Fruit fly (Drosophila melanogaster) Kc167 (cell line): ENCODE measurements around the gene Sem1.

Experiments
- Sin3A ChIP-seq: fragments of >200 bp; optimal IDR thresholded peaks from 2 replicates; lab custom pipeline; 2018; ENCODE audit warnings: missing external identifiers
- h ChIP-seq: fragments of >200 bp; optimal IDR thresholded peaks from 3 replicates; lab custom pipeline; 2018; ENCODE audit warnings: missing external identifiers
- psq ChIP-seq: fragments of >200 bp; optimal IDR thresholded peaks from 2 replicates; lab custom pipeline; 2017; ENCODE audit warnings: missing external identifiers
- ttk ChIP-seq: sonication (Bioruptor generic); optimal IDR thresholded peaks from 2 replicates; lab custom pipeline; 2017; ENCODE audit warnings: missing external identifiers

- TF ChIP-seq psq (lab: Kevin White, UChicago) (no peak), h (lab: Kevin White, UChicago) (no peak), ttk (lab: Kevin White, UChicago) (no peak), Sin3A (no peak)
These were observed 3.9 kb downstream of the Sem1 start, which contains the start of gene Ugt307A1 for dm6 chr2L:7067683-7068082.
